Worm (Caenorhabditis elegans) whole organism, L3 larva: Measurements from ENCODE around the gene nhr-137.

ENCODE experiments used
- R02D3.7 ChIP-seq: fragments of 150-350 bp; optimal IDR thresholded peaks from 2 replicates; lab custom pipeline; 2014; ENCODE audit warnings: missing biosample characterization, missing genetic modification characterization
- ZK546.5 ChIP-seq: sonication (generic microtip); optimal IDR thresholded peaks from 2 replicates; lab custom pipeline; 2017; ENCODE audit warnings: missing biosample characterization, missing genetic modification characterization
- aly-2 ChIP-seq: fragments of 150-350 bp; optimal IDR thresholded peaks from 2 replicates; lab custom pipeline; 2014; ENCODE audit warnings: missing biosample characterization, missing genetic modification characterization
- ama-1 ChIP-seq: fragments of 150-350 bp; optimal IDR thresholded peaks from 2 replicates; lab custom pipeline; 2018
- ceh-16 ChIP-seq: sonication (generic microtip); optimal IDR thresholded peaks from 2 replicates; lab custom pipeline; 2017; ENCODE audit warnings: missing biosample characterization, missing genetic modification characterization
- ceh-28 ChIP-seq: fragments of 150-350 bp; optimal IDR thresholded peaks from 2 replicates; lab custom pipeline; 2014; ENCODE audit warnings: missing biosample characterization, missing genetic modification reagents, missing genetic modification characterization
- ceh-82 ChIP-seq: fragments of 150-350 bp; optimal IDR thresholded peaks from 2 replicates; lab custom pipeline; 2014; ENCODE audit warnings: missing biosample characterization, missing genetic modification characterization
- ceh-9 ChIP-seq: sonication (generic microtip); optimal IDR thresholded peaks from 2 replicates; lab custom pipeline; 2018; ENCODE audit warnings: missing biosample characterization, missing genetic modification characterization
- egl-27 ChIP-seq: sonication (generic microtip); optimal IDR thresholded peaks from 4 replicates; lab custom pipeline; 2017; ENCODE audit warnings: missing biosample characterization, missing genetic modification reagents, missing genetic modification characterization
- egl-5 ChIP-seq: fragments of 150-350 bp; optimal IDR thresholded peaks from 2 replicates; lab custom pipeline; 2017; ENCODE audit warnings: missing biosample characterization, missing genetic modification reagents, missing genetic modification characterization, inconsistent platforms
- elt-1 ChIP-seq: fragments of 150-350 bp; optimal IDR thresholded peaks from 2 replicates; lab custom pipeline; 2014; ENCODE audit warnings: missing biosample characterization, missing genetic modification characterization
- elt-3 ChIP-seq, 3 experiments: fragments of 150-350 bp in 1 of 3; sonication (generic microtip) in 2 of 3; optimal IDR thresholded peaks; 2 replicates in 2 of 3; 4 replicates in 1 of 3; lab custom pipeline; 2014 to 2017; ENCODE audit warnings: missing biosample characterization in 3 of 3, missing genetic modification characterization in 3 of 3
- eor-1 ChIP-seq, 2 experiments: fragments of 150-350 bp; optimal IDR thresholded peaks; 2 replicates each; lab custom pipeline; 2014 to 2018; ENCODE audit warnings: missing biosample characterization in 2 of 2, missing genetic modification characterization in 2 of 2
- fkh-10 ChIP-seq: sonication (generic microtip); optimal IDR thresholded peaks from 2 replicates; lab custom pipeline; 2017; ENCODE audit warnings: missing biosample characterization, missing genetic modification reagents, missing genetic modification characterization
- fkh-2 ChIP-seq: fragments of 150-350 bp; optimal IDR thresholded peaks from 2 replicates; lab custom pipeline; 2014; ENCODE audit warnings: missing biosample characterization, missing genetic modification reagents, missing genetic modification characterization
- fos-1 ChIP-seq: fragments of 150-350 bp; optimal IDR thresholded peaks from 2 replicates; lab custom pipeline; 2014; ENCODE audit warnings: missing biosample characterization, missing genetic modification characterization
- hmg-11 ChIP-seq: sonication (generic microtip); optimal IDR thresholded peaks from 2 replicates; lab custom pipeline; 2016; ENCODE audit warnings: missing genetic modification characterization, missing compliant biosample characterization
- jun-1 ChIP-seq: fragments of 150-350 bp; optimal IDR thresholded peaks from 2 replicates; lab custom pipeline; 2014; ENCODE audit warnings: missing biosample characterization, missing genetic modification reagents, missing genetic modification characterization
- lin-15B ChIP-seq: fragments of 150-350 bp; optimal IDR thresholded peaks from 2 replicates; lab custom pipeline; 2014; ENCODE audit warnings: missing biosample characterization, missing genetic modification characterization
- lin-39 ChIP-seq: fragments of 150-350 bp; optimal IDR thresholded peaks from 2 replicates; lab custom pipeline; 2018; ENCODE audit warnings: missing biosample characterization, missing genetic modification reagents, missing genetic modification characterization
- nfya-1 ChIP-seq: sonication (generic microtip); optimal IDR thresholded peaks from 2 replicates; lab custom pipeline; 2017; ENCODE audit warnings: missing genetic modification characterization, mild to moderate bottlenecking, missing compliant biosample characterization, antibody characterized with exemption, moderate library complexity; ENCODE audit not compliant: insufficient read depth
- nhr-11 ChIP-seq: fragments of 150-350 bp; optimal IDR thresholded peaks from 2 replicates; lab custom pipeline; 2014; ENCODE audit warnings: missing biosample characterization, missing genetic modification characterization
- nhr-12 ChIP-seq: fragments of 150-350 bp; optimal IDR thresholded peaks from 2 replicates; lab custom pipeline; 2014; ENCODE audit warnings: missing biosample characterization, missing genetic modification characterization
- nhr-23 ChIP-seq: fragments of 150-350 bp; optimal IDR thresholded peaks from 2 replicates; lab custom pipeline; 2014; ENCODE audit warnings: missing biosample characterization, missing genetic modification reagents, missing genetic modification characterization
- nhr-237 ChIP-seq: fragments of 150-350 bp; optimal IDR thresholded peaks from 2 replicates; lab custom pipeline; 2014; ENCODE audit warnings: missing biosample characterization, missing genetic modification characterization
- nhr-25 ChIP-seq: sonication (generic microtip); optimal IDR thresholded peaks from 2 replicates; lab custom pipeline; 2017; ENCODE audit warnings: missing biosample characterization, missing genetic modification characterization
- nhr-43 ChIP-seq: sonication (generic microtip); optimal IDR thresholded peaks from 2 replicates; lab custom pipeline; 2016; ENCODE audit warnings: mild to moderate bottlenecking, missing genetic modification characterization, missing compliant biosample characterization; ENCODE audit not compliant: poor library complexity, severe bottlenecking
- nhr-76 ChIP-seq: fragments of 150-350 bp; sonication (generic microtip); optimal IDR thresholded peaks from 5 replicates; lab custom pipeline; 2014; ENCODE audit warnings: missing biosample characterization, missing genetic modification characterization
- nhr-77 ChIP-seq: fragments of 150-350 bp; optimal IDR thresholded peaks from 2 replicates; lab custom pipeline; 2014; ENCODE audit warnings: missing biosample characterization, missing genetic modification characterization
- pha-4 ChIP-seq: fragments of 150-350 bp; optimal IDR thresholded peaks from 2 replicates; lab custom pipeline; 2014; ENCODE audit warnings: missing biosample characterization, missing genetic modification reagents, missing genetic modification characterization
- pqm-1 ChIP-seq: fragments of 150-350 bp; optimal IDR thresholded peaks from 2 replicates; lab custom pipeline; 2017; ENCODE audit warnings: missing biosample characterization, missing genetic modification characterization, inconsistent platforms
- sea-2 ChIP-seq: fragments of 150-350 bp; sonication (generic microtip); optimal IDR thresholded peaks from 4 replicates; lab custom pipeline; 2014; ENCODE audit warnings: missing biosample characterization, missing genetic modification reagents, missing genetic modification characterization
- skn-1 ChIP-seq: fragments of 150-350 bp; optimal IDR thresholded peaks from 2 replicates; lab custom pipeline; 2014; ENCODE audit warnings: missing biosample characterization, missing genetic modification characterization
- snpc-4 ChIP-seq: fragments of 150-350 bp; optimal IDR thresholded peaks from 2 replicates; lab custom pipeline; 2014; ENCODE audit warnings: missing biosample characterization, missing genetic modification characterization
- tbx-2 ChIP-seq: sonication (generic microtip); optimal IDR thresholded peaks from 2 replicates; lab custom pipeline; 2016; ENCODE audit warnings: mild to moderate bottlenecking, missing genetic modification characterization, missing compliant biosample characterization
- unc-39 ChIP-seq: sonication (generic microtip); optimal IDR thresholded peaks from 4 replicates; lab custom pipeline; 2017; ENCODE audit warnings: missing biosample characterization, missing genetic modification characterization
- unc-62 ChIP-seq: fragments of 150-350 bp; sonication (generic microtip); optimal IDR thresholded peaks from 4 replicates; lab custom pipeline; 2014; ENCODE audit warnings: missing biosample characterization, missing genetic modification reagents, missing genetic modification characterization
- zag-1 ChIP-seq: fragments of 150-350 bp; optimal IDR thresholded peaks from 2 replicates; lab custom pipeline; 2014; ENCODE audit warnings: missing biosample characterization, missing genetic modification characterization
- ztf-4 ChIP-seq: fragments of 150-350 bp; optimal IDR thresholded peaks from 2 replicates; lab custom pipeline; 2014; ENCODE audit warnings: missing biosample characterization, missing genetic modification characterization

nhr-137 gene

ce11 chrX:6705156-6705555, 36.3 kb upstream of the nhr-137 start:
- TF ChIP-seq egl-27 (tag; lab: Kevin White, UChicago) (no peak), fkh-10 (GFP tag; lab: Kevin White, UChicago) (peak; percentile 88)

DNA sequence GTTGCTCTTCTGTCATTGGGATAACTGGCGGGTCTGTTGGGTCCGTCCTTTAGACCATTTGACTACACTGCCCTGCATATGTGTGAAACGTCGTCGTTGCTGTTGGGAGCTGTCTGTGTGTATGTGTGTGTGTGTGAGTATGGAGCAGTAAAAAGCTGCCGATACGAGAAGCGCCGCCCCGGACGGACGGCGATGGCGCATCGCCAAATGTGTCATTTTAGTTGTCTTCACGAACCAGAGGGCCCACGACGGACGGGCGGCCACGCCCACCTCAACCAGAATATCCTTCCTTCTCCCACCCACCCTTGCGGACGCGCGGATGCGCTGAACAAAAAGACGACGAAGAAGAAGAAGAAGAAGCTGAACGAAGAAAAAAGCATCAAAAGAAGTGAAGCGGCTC, 33.4 kb upstream of the nhr-137 start, which contains the start of gene acr-2:
Gene acr-2 (plus strand): TSS at position 301 of the 400 bp plus-strand sequence.
- peak; percentile 27 for TF ChIP-seq nfya-1 (tag; lab: Kevin White, UChicago)
- TF ChIP-seq pqm-1 (tag; lab: Kevin White, UChicago), result no peak
- TF ChIP-seq nhr-76 (tag; lab: Kevin White, UChicago), result no peak
- no peak for TF ChIP-seq nhr-237 (tag; lab: Kevin White, UChicago)

- TF ChIP-seq skn-1 (no peak), aly-2 (no peak), nhr-237 (tag; lab: Kevin White, UChicago) (no peak), fos-1 (tag; lab: Kevin White, UChicago) (no peak), elt-3 (tag; optimal IDR thresholded peaks at IDR 0.05; lab: Kevin White, UChicago) (no peak), ceh-16 (tag; lab: Kevin White, UChicago) (no peak), unc-62 (GFP tag; lab: Kevin White, UChicago) (no peak), zag-1 (tag; lab: Kevin White, UChicago) (no peak), nhr-25 (tag; lab: Kevin White, UChicago) (no peak), pha-4 (tag; lab: Kevin White, UChicago) (no peak)
Measured at ce11 chrX:6698267-6698666, 29.5 kb upstream of the nhr-137 start, which contains the start of the genes F38B6.7 and F38B6.2. F38B6.7 (minus strand) TSS chrX:6698367. F38B6.2 (plus strand) TSS chrX:6698533.

DNA sequence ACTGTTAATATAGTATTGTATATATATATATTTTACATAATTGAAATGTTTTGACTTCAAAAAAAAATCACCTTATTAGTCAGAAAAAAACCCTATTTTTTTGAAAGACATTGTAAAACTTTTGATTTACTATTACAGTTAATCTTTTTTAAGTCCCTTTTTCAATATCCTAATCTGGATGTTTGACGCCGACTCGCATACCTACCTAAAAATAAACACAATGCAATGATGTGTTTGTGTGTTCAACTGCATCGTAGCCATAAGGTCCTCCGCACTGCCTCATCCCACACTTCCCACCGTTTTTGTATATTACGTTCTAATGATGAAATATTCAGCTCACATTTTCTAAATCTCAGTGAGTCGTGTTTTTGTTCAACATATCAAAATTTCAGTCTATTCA, 24.5 kb upstream of the nhr-137 start, which contains the start of gene F38B6.3:
Gene F38B6.3 (plus strand): TSS at position 301 of the 400 bp plus-strand sequence.
- TF ChIP-seq nhr-12 (tag; lab: Kevin White, UChicago) (no peak), pqm-1 (tag; lab: Kevin White, UChicago) (no peak), ama-1 (lab: Kevin White, UChicago) (no peak), ceh-82 (tag; lab: Kevin White, UChicago) (no peak), tbx-2 (tag; lab: Kevin White, UChicago) (no peak), egl-5 (no peak), snpc-4 (tag; lab: Kevin White, UChicago) (no peak), nhr-76 (tag; lab: Kevin White, UChicago) (no peak), ceh-16 (tag; lab: Kevin White, UChicago) (no peak), R02D3.7 (no peak), elt-1 (tag; lab: Kevin White, UChicago) (no peak), jun-1 (no peak), nhr-23 (no peak), ceh-28 (tag; lab: Kevin White, UChicago) (no peak), ztf-4 (no peak), egl-27 (tag; lab: Kevin White, UChicago) (no peak), ZK546.5 (no peak)

ce11 chrX:6692896-6693295, 24.1 kb upstream of the nhr-137 start:
- TF ChIP-seq nhr-43 (tag; lab: Kevin White, UChicago) (no peak), hmg-11 (no peak), egl-5 (no peak), lin-39 (tag; lab: Kevin White, UChicago) (no peak), sea-2 (GFP tag; lab: Kevin White, UChicago) (no peak), nhr-77 (tag; lab: Kevin White, UChicago) (no peak), eor-1 (tag; optimal IDR thresholded peaks at IDR 0.05; lab: Kevin White, UChicago) (no peak), ceh-28 (tag; lab: Kevin White, UChicago) (no peak), ceh-9 (tag; lab: Kevin White, UChicago) (no peak), nhr-237 (tag; lab: Kevin White, UChicago) (no peak), nhr-23 (no peak), nhr-11 (tag; lab: Kevin White, UChicago) (no peak), ceh-82 (tag; lab: Kevin White, UChicago) (no peak), elt-1 (tag; lab: Kevin White, UChicago) (no peak), unc-39 (tag; lab: Kevin White, UChicago) (no peak), lin-15B (tag; lab: Kevin White, UChicago) (no peak), fkh-2 (tag; lab: Kevin White, UChicago) (no peak), ceh-16 (tag; lab: Kevin White, UChicago) (no peak), ama-1 (lab: Kevin White, UChicago) (no peak)
